Fruit fly (Drosophila melanogaster) whole organism, embryonic: ENCODE data around the gene RhoGAP18B.

Experiments used
- CG10147 ChIP-seq: fragments of 200-800 bp; sonication (Bioruptor generic); optimal IDR thresholded peaks from 2 replicates; lab custom pipeline; 2019; ENCODE audit warnings: missing biosample characterization, mild to moderate bottlenecking, missing genetic modification characterization, moderate library complexity
- CG10274 ChIP-seq: fragments of 200-800 bp; sonication (Bioruptor generic); optimal IDR thresholded peaks from 3 replicates; lab custom pipeline; 2017; ENCODE audit warnings: missing biosample characterization, mild to moderate bottlenecking, missing genetic modification characterization
- CG10959 ChIP-seq: fragments of 200-800 bp; sonication (Bioruptor generic); IDR thresholded peaks from 2 replicates; pipeline ENCODE4 v1.3.6; 2022; ENCODE audit warnings: missing biosample characterization, missing genetic modification characterization
- CG12299 ChIP-seq: fragments of 200-800 bp; sonication (Bioruptor generic); optimal IDR thresholded peaks from 2 replicates; lab custom pipeline; 2018; ENCODE audit warnings: missing biosample characterization, mild to moderate bottlenecking, missing genetic modification characterization
- CG1233 ChIP-seq: fragments of 200-800 bp; sonication (Bioruptor generic); optimal IDR thresholded peaks from 4 replicates; lab custom pipeline; 2018; ENCODE audit warnings: missing biosample characterization, mild to moderate bottlenecking, missing genetic modification characterization
- CG12942 ChIP-seq: fragments of 200-800 bp; sonication (Bioruptor generic); optimal IDR thresholded peaks from 3 replicates; lab custom pipeline; 2016; ENCODE audit warnings: missing biosample characterization, missing genetic modification characterization
- CG1603 ChIP-seq: fragments of 200-800 bp; sonication (Bioruptor generic); optimal IDR thresholded peaks from 2 replicates; lab custom pipeline; 2019; ENCODE audit warnings: missing biosample characterization, mild to moderate bottlenecking, missing genetic modification characterization, moderate library complexity
- CG17385 ChIP-seq: fragments of 200-800 bp; sonication (Bioruptor generic); optimal IDR thresholded peaks from 3 replicates; lab custom pipeline; 2018; ENCODE audit warnings: missing biosample characterization, mild to moderate bottlenecking, missing genetic modification characterization
- CG1792 ChIP-seq: fragments of 200-800 bp; sonication (Bioruptor generic); optimal IDR thresholded peaks from 2 replicates; lab custom pipeline; 2016; ENCODE audit warnings: missing biosample characterization, missing genetic modification characterization
- CG18599 ChIP-seq: fragments of 200-800 bp; sonication (Bioruptor generic); optimal IDR thresholded peaks from 3 replicates; lab custom pipeline; 2017; ENCODE audit warnings: missing biosample characterization, missing genetic modification characterization, mild to moderate bottlenecking, moderate library complexity, missing genetic modification reagents
- CG30403 ChIP-seq: fragments of 200-800 bp; sonication (Bioruptor generic); optimal IDR thresholded peaks from 3 replicates; lab custom pipeline; 2016; ENCODE audit warnings: missing biosample characterization, missing genetic modification characterization
- CG3065 ChIP-seq: fragments of 200-800 bp; sonication (Bioruptor generic); optimal IDR thresholded peaks from 2 replicates; lab custom pipeline; 2016; ENCODE audit warnings: missing biosample characterization, missing genetic modification characterization
- CG3281 ChIP-seq: fragments of 200-800 bp; sonication (Bioruptor generic); optimal IDR thresholded peaks from 3 replicates; lab custom pipeline; 2017; ENCODE audit warnings: missing biosample characterization, mild to moderate bottlenecking, missing genetic modification characterization
- CG3838 ChIP-seq: fragments of 200-800 bp; sonication (Bioruptor generic); optimal IDR thresholded peaks from 3 replicates; lab custom pipeline; 2016; ENCODE audit warnings: missing biosample characterization, missing genetic modification characterization
- CG4282 ChIP-seq: fragments of 200-800 bp; sonication (Bioruptor generic); optimal IDR thresholded peaks from 2 replicates; lab custom pipeline; 2016; ENCODE audit warnings: missing biosample characterization, missing genetic modification characterization
- CG6765 ChIP-seq: fragments of 200-800 bp; sonication (Bioruptor generic); optimal IDR thresholded peaks from 3 replicates; lab custom pipeline; 2017; ENCODE audit warnings: missing biosample characterization, mild to moderate bottlenecking, missing genetic modification characterization
- CG6813 ChIP-seq: fragments of 200-800 bp; sonication (Bioruptor generic); optimal IDR thresholded peaks from 2 replicates; lab custom pipeline; 2017; ENCODE audit warnings: missing biosample characterization, missing genetic modification characterization, mild to moderate bottlenecking, moderate library complexity, missing genetic modification reagents
- CG7963 ChIP-seq: fragments of 200-800 bp; sonication (Bioruptor generic); IDR thresholded peaks from 3 replicates; pipeline ENCODE4 v1.3.6; 2022; ENCODE audit warnings: missing biosample characterization, missing genetic modification characterization; ENCODE audit not compliant: partially characterized antibody
- D19B ChIP-seq: fragments of 200-800 bp; sonication (Bioruptor generic); optimal IDR thresholded peaks from 2 replicates; lab custom pipeline; 2017; ENCODE audit warnings: missing biosample characterization, mild to moderate bottlenecking, missing genetic modification characterization
- Dip2 ChIP-seq: fragments of 200-800 bp; sonication (Bioruptor generic); IDR thresholded peaks from 2 replicates; pipeline ENCODE4 v1.3.6; 2022; ENCODE audit warnings: missing biosample characterization, missing genetic modification characterization
- H15 ChIP-seq: fragments of 200-800 bp; sonication (Bioruptor generic); IDR thresholded peaks from 3 replicates; pipeline ENCODE4 v1.3.6; 2022; ENCODE audit warnings: missing biosample characterization, missing genetic modification characterization
- HHEX ChIP-seq: fragments of 200-800 bp; sonication (Bioruptor generic); optimal IDR thresholded peaks from 3 replicates; lab custom pipeline; 2017; ENCODE audit warnings: missing biosample characterization, mild to moderate bottlenecking, missing genetic modification characterization, missing genetic modification reagents
- HLH54F ChIP-seq: fragments of 200-800 bp; sonication (Bioruptor generic); optimal IDR thresholded peaks from 3 replicates; lab custom pipeline; 2016; ENCODE audit warnings: missing biosample characterization, missing genetic modification characterization
- Hmr ChIP-seq: fragments of 200-800 bp; sonication (Bioruptor generic); optimal IDR thresholded peaks from 3 replicates; lab custom pipeline; 2017; ENCODE audit warnings: mild to moderate bottlenecking, missing biosample characterization, missing genetic modification reagents, missing genetic modification characterization
- Med ChIP-seq: fragments of 200-800 bp; sonication (Bioruptor generic); peaks from one replicate; lab custom pipeline; 2016; ENCODE audit warnings: missing biosample characterization, missing genetic modification characterization, mild to moderate bottlenecking, inconsistent platforms, moderate library complexity
- Opbp ChIP-seq: fragments of 200-800 bp; sonication (Bioruptor generic); IDR thresholded peaks from 3 replicates; pipeline ENCODE4 v1.3.6; 2022; ENCODE audit warnings: missing biosample characterization, missing genetic modification characterization; ENCODE audit not compliant: partially characterized antibody
- Sry-β ChIP-seq: fragments of 200-800 bp; sonication (Bioruptor generic); optimal IDR thresholded peaks from 2 replicates; lab custom pipeline; 2018; ENCODE audit warnings: missing biosample characterization, mild to moderate bottlenecking, missing genetic modification characterization, moderate library complexity
- Taf1 ChIP-seq: fragments of 200-800 bp; sonication (Bioruptor generic); IDR thresholded peaks from 2 replicates; pipeline ENCODE4 v1.3.6; 2022; ENCODE audit warnings: missing biosample characterization, missing genetic modification characterization
- Tbp ChIP-seq: fragments of >200 bp; optimal IDR thresholded peaks from 2 replicates; lab custom pipeline; 2018; ENCODE audit warnings: missing biosample characterization, missing genetic modification characterization
- YL-1 ChIP-seq: fragments of 200-800 bp; sonication (Bioruptor generic); optimal IDR thresholded peaks from 3 replicates; lab custom pipeline; 2017; ENCODE audit warnings: missing biosample characterization, mild to moderate bottlenecking, missing genetic modification characterization
- ash1 ChIP-seq: fragments of 200-800 bp; sonication (Bioruptor generic); optimal IDR thresholded peaks from 2 replicates; lab custom pipeline; 2018; ENCODE audit warnings: missing biosample characterization, mild to moderate bottlenecking, missing genetic modification characterization
- cato ChIP-seq: fragments of 200-800 bp; sonication (Bioruptor generic); optimal IDR thresholded peaks from 2 replicates; lab custom pipeline; 2016; ENCODE audit warnings: missing biosample characterization, missing genetic modification characterization, borderline replicate concordance
- eve ChIP-seq, 2 experiments: fragments of >200 bp; optimal IDR thresholded peaks; 2 replicates each; lab custom pipeline; 2017; ENCODE audit warnings: missing biosample characterization in 2 of 2, missing genetic modification characterization in 2 of 2
- fd3F ChIP-seq: fragments of 200-800 bp; sonication (Bioruptor generic); optimal IDR thresholded peaks from 2 replicates; lab custom pipeline; 2018; ENCODE audit warnings: missing biosample characterization, mild to moderate bottlenecking, missing genetic modification characterization, moderate library complexity
- fu2 ChIP-seq: fragments of 200-800 bp; sonication (Bioruptor generic); optimal IDR thresholded peaks from 2 replicates; lab custom pipeline; 2016; ENCODE audit warnings: missing biosample characterization, missing genetic modification characterization
- gcm2 ChIP-seq: fragments of 200-800 bp; sonication (Bioruptor generic); optimal IDR thresholded peaks from 2 replicates; lab custom pipeline; 2016; ENCODE audit warnings: missing biosample characterization, missing genetic modification characterization
- gfzf ChIP-seq: fragments of 200-800 bp; sonication (Bioruptor generic); optimal IDR thresholded peaks from 2 replicates; lab custom pipeline; 2016; ENCODE audit warnings: missing biosample characterization, mild to moderate bottlenecking, missing genetic modification characterization, moderate library complexity
- her ChIP-seq: fragments of 200-800 bp; sonication (Bioruptor generic); optimal IDR thresholded peaks from 2 replicates; lab custom pipeline; 2016; ENCODE audit warnings: missing biosample characterization, missing genetic modification characterization
- kah ChIP-seq: fragments of 200-800 bp; sonication (Bioruptor generic); optimal IDR thresholded peaks from 2 replicates; lab custom pipeline; 2018; ENCODE audit warnings: missing biosample characterization, mild to moderate bottlenecking, missing genetic modification characterization
- nau ChIP-seq: fragments of 200-800 bp; sonication (Bioruptor generic); optimal IDR thresholded peaks from 3 replicates; lab custom pipeline; 2017; ENCODE audit warnings: missing biosample characterization, mild to moderate bottlenecking, missing genetic modification characterization, missing genetic modification reagents
- pan ChIP-seq, 4 experiments: fragments of >200 bp in 3 of 4; fragments of 200-800 bp in 1 of 4; sonication (Bioruptor generic) in 1 of 4; optimal IDR thresholded peaks in 3 of 4; IDR thresholded peaks in 1 of 4; 2 replicates each; pipeline versions ENCODE4 v1.3.6 to Lab custom; 2017 to 2022; ENCODE audit warnings: missing biosample characterization in 2 of 4, missing genetic modification characterization in 2 of 4, mixed read lengths in 1 of 4
- pros ChIP-seq: fragments of 200-800 bp; sonication (Bioruptor generic); optimal IDR thresholded peaks from 3 replicates; lab custom pipeline; 2019; ENCODE audit warnings: missing biosample characterization, mild to moderate bottlenecking, missing genetic modification characterization, moderate library complexity
- sc ChIP-seq, 3 experiments: fragments of >200 bp in 2 of 3; fragments of 200-800 bp in 1 of 3; sonication (Bioruptor generic) in 1 of 3; optimal IDR thresholded peaks; 2 replicates in 2 of 3; 3 replicates in 1 of 3; lab custom pipeline; 2017; ENCODE audit warnings: mild to moderate bottlenecking in 1 of 3, missing biosample characterization in 1 of 3, missing genetic modification characterization in 1 of 3, missing genetic modification reagents in 1 of 3
- sisA ChIP-seq: fragments of 200-800 bp; sonication (Bioruptor generic); IDR thresholded peaks from 2 replicates; pipeline ENCODE4 v1.3.6; 2022; ENCODE audit warnings: missing biosample characterization, missing genetic modification characterization
- trem ChIP-seq: fragments of 200-800 bp; optimal IDR thresholded peaks from 3 replicates; lab custom pipeline; 2019; ENCODE audit warnings: missing biosample characterization, mild to moderate bottlenecking, missing genetic modification characterization, moderate library complexity
- unc-4 ChIP-seq: fragments of 200-800 bp; sonication (Bioruptor generic); IDR thresholded peaks from 2 replicates; pipeline ENCODE4 v1.3.6; 2022; ENCODE audit warnings: missing biosample characterization, missing genetic modification characterization; ENCODE audit not compliant: partially characterized antibody
- wdn ChIP-seq: fragments of 200-800 bp; sonication (Bioruptor generic); IDR thresholded peaks from 2 replicates; pipeline ENCODE4 v1.3.6; 2022; ENCODE audit warnings: missing biosample characterization, missing genetic modification characterization
- wek ChIP-seq: fragments of 200-800 bp; sonication (Bioruptor generic); optimal IDR thresholded peaks from 3 replicates; lab custom pipeline; 2018; ENCODE audit warnings: missing biosample characterization, mild to moderate bottlenecking, missing genetic modification characterization, moderate library complexity
- zf30C ChIP-seq: fragments of 200-800 bp; sonication (Bioruptor generic); optimal IDR thresholded peaks from 3 replicates; lab custom pipeline; 2018; ENCODE audit warnings: missing biosample characterization, mild to moderate bottlenecking, missing genetic modification characterization

RhoGAP18B gene

dm6 chrX:19154998-19155397 lies 11.9 kb downstream of the RhoGAP18B start (continued):
- TF ChIP-seq Tbp (GFP tag; lab: Kevin White, UChicago) = no peak
- TF ChIP-seq CG12299 (tag; lab: Kevin White, UChicago) = peak; percentile 8
- peak in 1 of 2 experiments; percentile 92 for TF ChIP-seq eve (GFP tag; optimal IDR thresholded peaks at IDR 0.05; lab: Kevin White, UChicago)
- peak; percentile 35 for TF ChIP-seq CG3838 (GFP tag; lab: Kevin White, UChicago)
- TF ChIP-seq CG3065 (GFP tag; lab: Kevin White, UChicago) = peak; percentile 55
- TF ChIP-seq CG12942 (GFP tag; lab: Kevin White, UChicago) = peak; percentile 76
- peak; percentile 83 for TF ChIP-seq H15 (GFP tag; lab: Robert Waterston, UW)
- peak; percentile 20 for TF ChIP-seq Sry-β
- TF ChIP-seq fu2 = peak; percentile 47
- peak; percentile 73 for TF ChIP-seq CG1792 (GFP tag; lab: Kevin White, UChicago)
- TF ChIP-seq ash1 = no peak
- TF ChIP-seq Opbp (GFP tag; lab: Robert Waterston, UW) = no peak
- peak; percentile 15 for TF ChIP-seq Hmr (GFP tag; lab: Kevin White, UChicago)
- TF ChIP-seq Taf1 (GFP tag; lab: Robert Waterston, UW) = no peak
- peak; percentile 7 for TF ChIP-seq YL-1 (GFP tag; lab: Kevin White, UChicago)
- no peak for TF ChIP-seq gfzf (GFP tag; lab: Kevin White, UChicago)
- TF ChIP-seq gcm2 = peak; percentile 34
- TF ChIP-seq sc (optimal IDR thresholded peaks at IDR 0.05; lab: Kevin White, UChicago) = no peak
- peak; percentile 88 for TF ChIP-seq sc (GFP tag; optimal IDR thresholded peaks at IDR 0.05; lab: Kevin White, UChicago)
- TF ChIP-seq nau (GFP tag; lab: Kevin White, UChicago) = peak; percentile 51
- TF ChIP-seq CG18599 (GFP tag; lab: Kevin White, UChicago) = peak; percentile 71
- no peak for TF ChIP-seq pan (optimal IDR thresholded peaks at IDR 0.05; lab: Kevin White, UChicago)
- TF ChIP-seq pan (GFP tag; optimal IDR thresholded peaks at IDR 0.05 in 1 of 2, IDR thresholded peaks at IDR 0.05 in 1 of 2) = peak in 1 of 2 experiments; percentile 75
- peak; percentile 53 for TF ChIP-seq CG4282
- peak; percentile 43 for TF ChIP-seq CG10274
- TF ChIP-seq unc-4 (GFP tag; lab: Robert Waterston, UW) = no peak
- TF ChIP-seq CG7963 (GFP tag; lab: Robert Waterston, UW) = no peak
- peak; percentile 98 for TF ChIP-seq Med
- peak; percentile 86 for TF ChIP-seq sisA (GFP tag; lab: Robert Waterston, UW)
- no peak for TF ChIP-seq fd3F (GFP tag; lab: Kevin White, UChicago)
- peak; percentile 80 for TF ChIP-seq CG30403
- peak; percentile 73 for TF ChIP-seq kah
- peak; percentile 86 for TF ChIP-seq zf30C (GFP tag; lab: Kevin White, UChicago)
- TF ChIP-seq D19B (GFP tag; lab: Kevin White, UChicago) = no peak
- peak; percentile 69 for TF ChIP-seq her (GFP tag; lab: Kevin White, UChicago)
- no peak for TF ChIP-seq Dip2 (GFP tag; lab: Robert Waterston, UW)
- peak; percentile 96 for TF ChIP-seq CG10959 (GFP tag; lab: Robert Waterston, UW)
- 0 out of 2 replicates have a peak, but pooled peaks have one; percentile 16 for TF ChIP-seq wdn
- peak; percentile 58 for TF ChIP-seq HLH54F (GFP tag; lab: Kevin White, UChicago)
- peak; percentile 72 for TF ChIP-seq HHEX (GFP tag; lab: Kevin White, UChicago)
- peak; percentile 22 for TF ChIP-seq CG10147 (GFP tag; lab: Kevin White, UChicago)
- TF ChIP-seq cato (GFP tag; lab: Kevin White, UChicago) = peak; percentile 71
- peak; percentile 50 for TF ChIP-seq pros (GFP tag; lab: Kevin White, UChicago)
- TF ChIP-seq CG3281 (GFP tag; lab: Kevin White, UChicago) = peak; percentile 8
- peak; percentile 75 for TF ChIP-seq CG1233
- peak; percentile 96 for TF ChIP-seq CG1603
- TF ChIP-seq CG6813 = peak; percentile 80
- peak; percentile 67 for TF ChIP-seq wek (GFP tag; lab: Kevin White, UChicago)
- TF ChIP-seq CG17385 (GFP tag; lab: Kevin White, UChicago) = peak; percentile 75
- peak; percentile 92 for TF ChIP-seq trem (tag; lab: Kevin White, UChicago)
- TF ChIP-seq CG6765 (GFP tag; lab: Kevin White, UChicago) = no peak
